Fruit fly (Drosophila melanogaster) whole organism, embryonic: ENCODE data around the gene Ada2a.
A peak's percentile ranks its signal among the peaks of the same experiment; 100 is the strongest.

Experiments used
- Abd-B ChIP-seq: fragments of 200-800 bp; sonication (Bioruptor generic); optimal IDR thresholded peaks from 2 replicates; lab custom pipeline; 2018; ENCODE audit warnings: missing biosample characterization, mild to moderate bottlenecking, missing genetic modification characterization, moderate library complexity
- Ada2b ChIP-seq: fragments of 200-800 bp; sonication (Bioruptor generic); IDR thresholded peaks from 2 replicates; pipeline ENCODE4 v1.3.6; 2022; ENCODE audit warnings: missing biosample characterization, missing genetic modification characterization
- CG10147 ChIP-seq: fragments of 200-800 bp; sonication (Bioruptor generic); optimal IDR thresholded peaks from 2 replicates; lab custom pipeline; 2019; ENCODE audit warnings: missing biosample characterization, mild to moderate bottlenecking, missing genetic modification characterization, moderate library complexity
- CG1024 ChIP-seq: fragments of 200-800 bp; sonication (Bioruptor generic); IDR thresholded peaks from 2 replicates; pipeline ENCODE4 v1.3.6; 2022; ENCODE audit warnings: missing biosample characterization, missing genetic modification characterization
- CG10267 ChIP-seq: fragments of 200-800 bp; sonication (Bioruptor generic); optimal IDR thresholded peaks from 2 replicates; lab custom pipeline; 2018; ENCODE audit warnings: missing biosample characterization, mild to moderate bottlenecking, missing genetic modification characterization, moderate library complexity
- CG12071 ChIP-seq: fragments of 200-800 bp; sonication (Bioruptor generic); optimal IDR thresholded peaks from 3 replicates; lab custom pipeline; 2018; ENCODE audit warnings: missing biosample characterization, mild to moderate bottlenecking, missing genetic modification characterization
- CG13624 ChIP-seq: fragments of 200-800 bp; sonication (Bioruptor generic); optimal IDR thresholded peaks from 2 replicates; lab custom pipeline; 2016; ENCODE audit warnings: missing biosample characterization, missing genetic modification characterization
- CG14860 ChIP-seq: fragments of 200-800 bp; sonication (Bioruptor generic); IDR thresholded peaks from 3 replicates; pipeline ENCODE4 v1.3.6; 2022; ENCODE audit warnings: missing biosample characterization, missing genetic modification characterization; ENCODE audit not compliant: partially characterized antibody
- CG1832 ChIP-seq: fragments of 200-800 bp; sonication (Bioruptor generic); optimal IDR thresholded peaks from 2 replicates; lab custom pipeline; 2017; ENCODE audit warnings: missing biosample characterization, mild to moderate bottlenecking, missing genetic modification characterization, inconsistent platforms
- CG34422 ChIP-seq: fragments of 200-800 bp; sonication (Bioruptor generic); IDR thresholded peaks from 3 replicates; pipeline ENCODE4 v1.3.6; 2022; ENCODE audit warnings: missing biosample characterization, missing genetic modification characterization
- CG3847 ChIP-seq: fragments of 200-800 bp; sonication (Bioruptor generic); IDR thresholded peaks from 2 replicates; pipeline ENCODE4 v1.3.6; 2022; ENCODE audit warnings: missing biosample characterization, missing genetic modification characterization
- CG4328 ChIP-seq: fragments of 200-800 bp; sonication (Bioruptor generic); optimal IDR thresholded peaks from 3 replicates; lab custom pipeline; 2017; ENCODE audit warnings: missing biosample characterization, missing genetic modification reagents, missing genetic modification characterization
- CG7839 ChIP-seq: fragments of 200-800 bp; sonication (Bioruptor generic); optimal IDR thresholded peaks from 3 replicates; lab custom pipeline; 2018; ENCODE audit warnings: missing biosample characterization, mild to moderate bottlenecking, missing genetic modification characterization, moderate library complexity
- CG8290 ChIP-seq, 3 experiments: fragments of 200-800 bp; sonication (Bioruptor generic); optimal IDR thresholded peaks; 2 replicates each; lab custom pipeline; 2016 to 2019; ENCODE audit warnings: missing biosample characterization in 3 of 3, missing genetic modification characterization in 3 of 3, mild to moderate bottlenecking in 2 of 3, moderate library complexity in 1 of 3
- CG8359 ChIP-seq: fragments of 200-800 bp; sonication (Bioruptor generic); optimal IDR thresholded peaks from 2 replicates; lab custom pipeline; 2017; ENCODE audit warnings: missing biosample characterization, mild to moderate bottlenecking, missing genetic modification characterization, borderline replicate concordance
- CG9215 ChIP-seq: fragments of 200-800 bp; sonication (Bioruptor generic); IDR thresholded peaks from 2 replicates; pipeline ENCODE4 v1.3.6; 2022; ENCODE audit warnings: missing biosample characterization, missing genetic modification characterization
- CG9609 ChIP-seq: fragments of 200-800 bp; sonication (Bioruptor generic); optimal IDR thresholded peaks from 3 replicates; lab custom pipeline; 2016; ENCODE audit warnings: missing biosample characterization, missing genetic modification characterization
- CG9932 ChIP-seq: fragments of 200-800 bp; sonication (Bioruptor generic); IDR thresholded peaks from 2 replicates; pipeline ENCODE4 v1.3.6; 2022; ENCODE audit warnings: missing biosample characterization, missing genetic modification characterization
- CHES-1-like ChIP-seq: fragments of 200-800 bp; sonication (Bioruptor generic); optimal IDR thresholded peaks from 2 replicates; lab custom pipeline; 2016; ENCODE audit warnings: missing biosample characterization, missing genetic modification characterization
- Dll ChIP-seq: fragments of 200-800 bp; sonication (Bioruptor generic); IDR thresholded peaks from 4 replicates; pipeline ENCODE4 v1.3.6; 2022; ENCODE audit warnings: missing biosample characterization, missing genetic modification characterization; ENCODE audit not compliant: partially characterized antibody
- E2f2 ChIP-seq: fragments of 200-800 bp; sonication (Bioruptor generic); IDR thresholded peaks from 2 replicates; pipeline ENCODE4 v1.3.6; 2022; ENCODE audit warnings: missing biosample characterization, missing genetic modification characterization
- Eip74EF ChIP-seq, 2 experiments: fragments of 200-800 bp in 1 of 2; fragments of >200 bp in 1 of 2; sonication (Bioruptor generic) in 1 of 2; optimal IDR thresholded peaks; 2 replicates each; lab custom pipeline; 2017 to 2019; ENCODE audit warnings: missing biosample characterization in 2 of 2, missing genetic modification characterization in 2 of 2, mild to moderate bottlenecking in 1 of 2, moderate library complexity in 1 of 2
- HmgD ChIP-seq: fragments of 200-800 bp; sonication (Bioruptor generic); optimal IDR thresholded peaks from 3 replicates; lab custom pipeline; 2016; ENCODE audit warnings: missing biosample characterization, missing genetic modification characterization
- Hmx ChIP-seq: fragments of 200-800 bp; sonication (Bioruptor generic); optimal IDR thresholded peaks from 2 replicates; lab custom pipeline; 2016; ENCODE audit warnings: missing biosample characterization, missing genetic modification characterization
- Hr3 ChIP-seq: fragments of 200-800 bp; sonication (Bioruptor generic); optimal IDR thresholded peaks from 3 replicates; lab custom pipeline; 2016; ENCODE audit warnings: missing biosample characterization, missing genetic modification characterization
- NFAT ChIP-seq: fragments of 200-800 bp; sonication (Bioruptor generic); IDR thresholded peaks from 2 replicates; pipeline ENCODE4 v1.3.6; 2022; ENCODE audit warnings: missing biosample characterization, missing genetic modification characterization
- Sox102F ChIP-seq: fragments of 200-800 bp; sonication (Bioruptor generic); optimal IDR thresholded peaks from 2 replicates; lab custom pipeline; 2018; ENCODE audit warnings: missing biosample characterization, mild to moderate bottlenecking, missing genetic modification characterization, moderate library complexity
- Sry-β ChIP-seq: fragments of 200-800 bp; sonication (Bioruptor generic); optimal IDR thresholded peaks from 2 replicates; lab custom pipeline; 2018; ENCODE audit warnings: missing biosample characterization, mild to moderate bottlenecking, missing genetic modification characterization, moderate library complexity
- Vsx1 ChIP-seq: fragments of 200-800 bp; sonication (Bioruptor generic); optimal IDR thresholded peaks from 2 replicates; lab custom pipeline; 2017; ENCODE audit warnings: missing biosample characterization, mild to moderate bottlenecking, missing genetic modification characterization, missing genetic modification reagents
- ac ChIP-seq: fragments of 200-800 bp; sonication (Bioruptor generic); optimal IDR thresholded peaks from 3 replicates; lab custom pipeline; 2017; ENCODE audit warnings: missing biosample characterization, mild to moderate bottlenecking, missing genetic modification characterization
- bsh ChIP-seq, 2 experiments: fragments of 200-800 bp; sonication (Bioruptor generic); optimal IDR thresholded peaks; 2 replicates each; lab custom pipeline; 2017 to 2018; ENCODE audit warnings: mild to moderate bottlenecking in 2 of 2, missing biosample characterization in 2 of 2, missing genetic modification characterization in 2 of 2, moderate library complexity in 1 of 2
- chm ChIP-seq: fragments of 200-800 bp; sonication (Bioruptor generic); IDR thresholded peaks from 2 replicates; pipeline ENCODE4 v1.3.6; 2022; ENCODE audit warnings: missing biosample characterization, missing genetic modification characterization
- cwo ChIP-seq: fragments of 200-800 bp; sonication (Bioruptor generic); optimal IDR thresholded peaks from 3 replicates; lab custom pipeline; 2017; ENCODE audit warnings: missing biosample characterization, missing genetic modification characterization, mild to moderate bottlenecking, moderate library complexity, missing genetic modification reagents
- da ChIP-seq: fragments of 200-800 bp; sonication (Bioruptor generic); optimal IDR thresholded peaks from 2 replicates; lab custom pipeline; 2016; ENCODE audit warnings: missing biosample characterization, missing genetic modification characterization
- jing ChIP-seq: fragments of 200-800 bp; sonication (Bioruptor generic); optimal IDR thresholded peaks from 2 replicates; lab custom pipeline; 2018; ENCODE audit warnings: missing biosample characterization, mild to moderate bottlenecking, missing genetic modification characterization
- jumu ChIP-seq: fragments of 200-800 bp; sonication (Bioruptor generic); optimal IDR thresholded peaks from 3 replicates; lab custom pipeline; 2016; ENCODE audit warnings: missing biosample characterization, missing genetic modification characterization
- kni ChIP-seq: fragments of 200-800 bp; sonication (Bioruptor generic); optimal IDR thresholded peaks from 3 replicates; lab custom pipeline; 2017; ENCODE audit warnings: mild to moderate bottlenecking, missing biosample characterization, missing genetic modification reagents, missing genetic modification characterization
- mld ChIP-seq: fragments of 200-800 bp; sonication (Bioruptor generic); IDR thresholded peaks from 3 replicates; pipeline ENCODE4 v1.3.6; 2022; ENCODE audit warnings: missing biosample characterization, missing genetic modification characterization; ENCODE audit not compliant: partially characterized antibody
- odd ChIP-seq: fragments of 200-800 bp; sonication (Bioruptor generic); optimal IDR thresholded peaks from 2 replicates; lab custom pipeline; 2017; ENCODE audit warnings: missing biosample characterization, mild to moderate bottlenecking, missing genetic modification characterization
- pan ChIP-seq, 4 experiments: fragments of >200 bp in 3 of 4; fragments of 200-800 bp in 1 of 4; sonication (Bioruptor generic) in 1 of 4; optimal IDR thresholded peaks in 3 of 4; IDR thresholded peaks in 1 of 4; 2 replicates each; pipeline versions ENCODE4 v1.3.6 to Lab custom; 2017 to 2022; ENCODE audit warnings: missing biosample characterization in 2 of 4, missing genetic modification characterization in 2 of 4, mixed read lengths in 1 of 4
- pb ChIP-seq: fragments of 200-800 bp; sonication (Bioruptor generic); optimal IDR thresholded peaks from 3 replicates; lab custom pipeline; 2016; ENCODE audit warnings: missing biosample characterization, missing genetic modification characterization
- row ChIP-seq: fragments of 200-800 bp; sonication (Bioruptor generic); IDR thresholded peaks from 3 replicates; pipeline ENCODE4 v1.3.6; 2022; ENCODE audit warnings: missing biosample characterization, missing genetic modification characterization
- scrt ChIP-seq: fragments of 200-800 bp; sonication (Bioruptor generic); optimal IDR thresholded peaks from 2 replicates; lab custom pipeline; 2018; ENCODE audit warnings: missing biosample characterization, mild to moderate bottlenecking, missing genetic modification characterization, moderate library complexity
- sima ChIP-seq: fragments of 200-800 bp; sonication (Bioruptor generic); optimal IDR thresholded peaks from 2 replicates; lab custom pipeline; 2016; ENCODE audit warnings: missing biosample characterization, missing genetic modification characterization
- slou ChIP-seq: fragments of 200-800 bp; sonication (Bioruptor generic); optimal IDR thresholded peaks from 3 replicates; lab custom pipeline; 2016; ENCODE audit warnings: missing biosample characterization, missing genetic modification characterization
- sr ChIP-seq: fragments of 200-800 bp; sonication (Bioruptor generic); IDR thresholded peaks from 3 replicates; pipeline ENCODE4 v1.3.6; 2022; ENCODE audit warnings: missing biosample characterization, missing genetic modification characterization
- tio ChIP-seq: fragments of 200-800 bp; sonication (Bioruptor generic); optimal IDR thresholded peaks from 2 replicates; lab custom pipeline; 2017; ENCODE audit warnings: missing biosample characterization, missing genetic modification characterization, inconsistent platforms
- ttk ChIP-seq: fragments of 200-800 bp; sonication (Bioruptor generic); IDR thresholded peaks from 2 replicates; pipeline ENCODE4 v2.1.2; 2022; ENCODE audit warnings: missing biosample characterization, missing genetic modification characterization

Gene Ada2a

dm6 chr3R:18298298-18298899 is 43.1 kb upstream of the Ada2a start (continued):
- TF ChIP-seq CG7839 (tag; lab: Kevin White, UChicago): peak; percentile 4
- TF ChIP-seq ttk (GFP tag; lab: Robert Waterston, UW): peak; percentile 39; the same call in 1 of the 2 replicates
- TF ChIP-seq tio (GFP tag; lab: Kevin White, UChicago): no peak
- peak; percentile 38 for TF ChIP-seq CG12071 (GFP tag; lab: Kevin White, UChicago)
- TF ChIP-seq row (GFP tag; lab: Robert Waterston, UW): no peak
- no peak for TF ChIP-seq CG13624 (GFP tag; lab: Kevin White, UChicago)
- TF ChIP-seq CG1024 (GFP tag; lab: Robert Waterston, UW): no peak
- TF ChIP-seq CG9932 (GFP tag; lab: Robert Waterston, UW): peak; percentile 5; the same call in 1 of the 2 replicates
- no peak for TF ChIP-seq CG8359 (GFP tag; lab: Kevin White, UChicago)
- TF ChIP-seq jumu (GFP tag; lab: Kevin White, UChicago): no peak
- TF ChIP-seq ac (GFP tag; lab: Kevin White, UChicago): peak; percentile 89
- TF ChIP-seq Hr3 (GFP tag; lab: Kevin White, UChicago): no peak
- TF ChIP-seq chm (GFP tag; lab: Robert Waterston, UW): peak; percentile 24; the same call in 1 of the 2 replicates
- TF ChIP-seq jing (GFP tag; lab: Kevin White, UChicago): no peak
- TF ChIP-seq CG1832 (GFP tag; lab: Kevin White, UChicago): no peak
- TF ChIP-seq CG4328 (GFP tag; lab: Kevin White, UChicago): no peak
- TF ChIP-seq sr: no peak
- TF ChIP-seq bsh (GFP tag; optimal IDR thresholded peaks at IDR 0.05; lab: Kevin White, UChicago): peak in 1 of 2 experiments; percentile 4
- TF ChIP-seq sima (GFP tag; lab: Kevin White, UChicago): no peak
- TF ChIP-seq Sox102F (GFP tag; lab: Kevin White, UChicago): no peak
- TF ChIP-seq Hmx: no peak
- no peak for TF ChIP-seq scrt
- no peak for TF ChIP-seq Sry-β (GFP tag; lab: Kevin White, UChicago)
- TF ChIP-seq Eip74EF (GFP tag; optimal IDR thresholded peaks at IDR 0.05; lab: Kevin White, UChicago): no peak
- peak; percentile 41 for TF ChIP-seq da (GFP tag; lab: Kevin White, UChicago)
- no peak for TF ChIP-seq CG10147 (GFP tag; lab: Kevin White, UChicago)
- no peak for TF ChIP-seq CG9215
- peak; percentile 80; the same call in 2 of the 3 replicates for TF ChIP-seq CG34422 (GFP tag; lab: Robert Waterston, UW)
- TF ChIP-seq Dll (GFP tag; lab: Robert Waterston, UW): 0 out of 4 replicates have a peak, but pooled peaks have one; percentile 5
- TF ChIP-seq odd: peak; percentile 25
- TF ChIP-seq pb: peak; percentile 12
- peak; percentile 64 for TF ChIP-seq HmgD
- no peak for TF ChIP-seq CG8290 (GFP tag; optimal IDR thresholded peaks at IDR 0.05; lab: Kevin White, UChicago)
- peak in 1 of 2 experiments; percentile 60 for TF ChIP-seq CG8290 (tag; optimal IDR thresholded peaks at IDR 0.05; lab: Kevin White, UChicago)
- no peak for TF ChIP-seq kni (GFP tag; lab: Kevin White, UChicago)
- TF ChIP-seq mld (GFP tag; lab: Robert Waterston, UW): no peak
- no peak for TF ChIP-seq Abd-B (GFP tag; lab: Kevin White, UChicago)
- no peak for TF ChIP-seq slou (GFP tag; lab: Kevin White, UChicago)
- no peak for TF ChIP-seq CG10267 (tag; lab: Kevin White, UChicago)
- no peak for TF ChIP-seq Vsx1 (GFP tag; lab: Kevin White, UChicago)
- TF ChIP-seq CHES-1-like: peak; percentile 51
- no peak for TF ChIP-seq Ada2b (GFP tag; lab: Robert Waterston, UW)
- no peak for TF ChIP-seq pan (optimal IDR thresholded peaks at IDR 0.05; lab: Kevin White, UChicago)
- TF ChIP-seq pan (GFP tag; optimal IDR thresholded peaks at IDR 0.05 in 1 of 2, IDR thresholded peaks at IDR 0.05 in 1 of 2): peak in 1 of 2 experiments; percentile 17
- TF ChIP-seq E2f2 (GFP tag; lab: Robert Waterston, UW): no peak
- no peak for TF ChIP-seq CG9609 (GFP tag; lab: Kevin White, UChicago)
- TF ChIP-seq NFAT (GFP tag; lab: Robert Waterston, UW): no peak
- no peak for TF ChIP-seq CG3847 (GFP tag; lab: Robert Waterston, UW)
- peak; percentile 34 for TF ChIP-seq cwo (GFP tag; lab: Kevin White, UChicago)
- TF ChIP-seq CG14860: peak; percentile 29; the same call in 1 of the 3 replicates
